Worm (Caenorhabditis elegans): ENCODE data around the gene flp-5.
"Not testable (repeated sequence)": the region's sequence is repeated elsewhere in the genome, so short reads cannot be mapped to it uniquely, and the experiment has no call there.

- TF ChIP-seq flt-1 (GFP tag; IDR thresholded peaks at IDR 0.05); ama-1 (optimal IDR thresholded peaks at IDR 0.05); hnd-1 (tag; optimal IDR thresholded peaks at IDR 0.05); tbx-37 (GFP tag; conservative IDR thresholded peaks at IDR 0.05); tbx-11 (GFP tag; IDR thresholded peaks at IDR 0.05); hmbx-1 (tag; optimal IDR thresholded peaks at IDR 0.05); F13C5.2 (tag; optimal IDR thresholded peaks at IDR 0.05); tra-4 (tag; optimal IDR thresholded peaks at IDR 0.05): not testable (repeated sequence)
These were observed 7.0 kb downstream of the flp-5 start, which contains the start of gene nspc-1 for ce11 chrX:8535006-8535405.

Data from whole organism, early embryonic.